Worm (Caenorhabditis elegans) whole organism, young adult: ENCODE data around the gene rps-9.

ENCODE experiments used
- B0336.3 ChIP-seq: fragments of 200-800 bp; sonication (Bioruptor generic); IDR thresholded peaks from 2 replicates; pipeline ENCODE4 v1.3.6; 2022; ENCODE audit warnings: missing genetic modification characterization, missing compliant biosample characterization
- F10E7.11 ChIP-seq: sonication (generic microtip); optimal IDR thresholded peaks from 2 replicates; lab custom pipeline; 2017; ENCODE audit warnings: mild to moderate bottlenecking, missing genetic modification characterization, moderate library complexity, missing compliant biosample characterization
- F22D6.2 ChIP-seq: sonication (generic microtip); optimal IDR thresholded peaks from 2 replicates; lab custom pipeline; 2016; ENCODE audit warnings: mild to moderate bottlenecking, missing genetic modification characterization, missing compliant biosample characterization
- F23B12.7 ChIP-seq: sonication (generic microtip); optimal IDR thresholded peaks from 2 replicates; lab custom pipeline; 2017; ENCODE audit warnings: missing genetic modification characterization, mild to moderate bottlenecking, missing compliant biosample characterization, antibody characterized with exemption, moderate library complexity; ENCODE audit not compliant: insufficient read depth
- F33H1.4 ChIP-seq: fragments of 200-800 bp; sonication (Bioruptor generic); IDR thresholded peaks from 2 replicates; pipeline ENCODE4 v1.3.6; 2022; ENCODE audit warnings: missing genetic modification reagents, missing genetic modification characterization, missing compliant biosample characterization
- F57A8.1 ChIP-seq: fragments of 200-800 bp; sonication (Bioruptor generic); optimal IDR thresholded peaks from 2 replicates; lab custom pipeline; 2018; ENCODE audit warnings: mild to moderate bottlenecking, missing genetic modification characterization, moderate library complexity, missing compliant biosample characterization
- F57C9.4 ChIP-seq: sonication (generic microtip); optimal IDR thresholded peaks from 2 replicates; lab custom pipeline; 2017; ENCODE audit warnings: mild to moderate bottlenecking, missing genetic modification characterization, missing compliant biosample characterization
- K12H6.12 ChIP-seq: fragments of 200-800 bp; sonication (Bioruptor generic); optimal IDR thresholded peaks from 2 replicates; lab custom pipeline; 2018; ENCODE audit warnings: mild to moderate bottlenecking, missing genetic modification characterization, missing compliant biosample characterization
- T26A5.8 ChIP-seq: sonication (generic microtip); optimal IDR thresholded peaks from 2 replicates; lab custom pipeline; 2016; ENCODE audit warnings: missing genetic modification characterization, missing compliant biosample characterization
- Y53F4B.3 ChIP-seq: fragments of 200-800 bp; sonication (Bioruptor generic); IDR thresholded peaks from 2 replicates; pipeline ENCODE4 v1.3.6; 2022; ENCODE audit warnings: missing genetic modification reagents, missing genetic modification characterization, missing compliant biosample characterization
- Y95B8A.8 ChIP-seq: fragments of 200-800 bp; sonication (Bioruptor generic); IDR thresholded peaks from 2 replicates; pipeline ENCODE4 v1.3.6; 2022; ENCODE audit warnings: missing genetic modification reagents, missing genetic modification characterization, missing compliant biosample characterization
- athp-1 ChIP-seq: sonication (generic microtip); optimal IDR thresholded peaks from 2 replicates; lab custom pipeline; 2017; ENCODE audit warnings: mild to moderate bottlenecking, missing genetic modification characterization, missing compliant biosample characterization
- attf-6 ChIP-seq: fragments of 200-800 bp; sonication (Bioruptor generic); IDR thresholded peaks from 2 replicates; pipeline ENCODE4 v1.3.6; 2022; ENCODE audit warnings: missing genetic modification reagents, missing genetic modification characterization, missing compliant biosample characterization
- ccch-3 ChIP-seq: fragments of 200-800 bp; sonication (Bioruptor generic); optimal IDR thresholded peaks from 2 replicates; lab custom pipeline; 2018; ENCODE audit warnings: mild to moderate bottlenecking, missing genetic modification characterization, missing compliant biosample characterization
- cebp-1 ChIP-seq, 2 experiments: fragments of 200-800 bp in 1 of 2; sonication (Bioruptor generic) in 1 of 2; sonication (generic microtip) in 1 of 2; IDR thresholded peaks in 1 of 2; optimal IDR thresholded peaks in 1 of 2; 2 replicates each; pipeline versions ENCODE4 v1.3.6 to Lab custom; 2017 to 2022; ENCODE audit warnings: missing compliant biosample characterization in 2 of 2, missing genetic modification characterization in 2 of 2, mild to moderate bottlenecking in 1 of 2, missing genetic modification reagents in 1 of 2, moderate library complexity in 1 of 2
- ceh-100 ChIP-seq: fragments of 200-800 bp; sonication (Bioruptor generic); IDR thresholded peaks from 2 replicates; pipeline ENCODE4 v1.3.6; 2022; ENCODE audit warnings: missing genetic modification reagents, missing genetic modification characterization, missing compliant biosample characterization
- ceh-58 ChIP-seq: fragments of 200-800 bp; sonication (Bioruptor generic); IDR thresholded peaks from 2 replicates; pipeline ENCODE4 v1.3.6; 2022; ENCODE audit warnings: missing genetic modification characterization, missing compliant biosample characterization
- ceh-79 ChIP-seq: sonication (generic microtip); optimal IDR thresholded peaks from 2 replicates; lab custom pipeline; 2017; ENCODE audit warnings: mild to moderate bottlenecking, missing genetic modification characterization, missing compliant biosample characterization
- egrh-3 ChIP-seq: fragments of 200-800 bp; sonication (Bioruptor generic); IDR thresholded peaks from 2 replicates; pipeline ENCODE4 v1.3.6; 2022; ENCODE audit warnings: missing genetic modification reagents, missing genetic modification characterization, missing compliant biosample characterization
- hlh-26 ChIP-seq: fragments of 200-800 bp; sonication (Bioruptor generic); conservative IDR thresholded peaks from 2 replicates; pipeline ENCODE4 v1.3.6; 2022; ENCODE audit warnings: missing genetic modification reagents, missing genetic modification characterization, missing compliant biosample characterization
- hmg-1.2 ChIP-seq: fragments of 200-800 bp; sonication (Bioruptor generic); IDR thresholded peaks from 2 replicates; pipeline ENCODE4 v1.3.6; 2022; ENCODE audit warnings: missing genetic modification reagents, missing genetic modification characterization, missing compliant biosample characterization
- hmg-20 ChIP-seq: fragments of 200-800 bp; sonication (Bioruptor generic); IDR thresholded peaks from 2 replicates; pipeline ENCODE4 v1.3.6; 2022; ENCODE audit warnings: missing genetic modification reagents, missing genetic modification characterization, missing compliant biosample characterization
- hsf-1 ChIP-seq: fragments of 200-800 bp; sonication (Bioruptor generic); IDR thresholded peaks from 2 replicates; pipeline ENCODE4 v1.3.6; 2022; ENCODE audit warnings: missing genetic modification reagents, missing genetic modification characterization, missing compliant biosample characterization
- let-526 ChIP-seq: fragments of 200-800 bp; sonication (Bioruptor generic); IDR thresholded peaks from 2 replicates; pipeline ENCODE4 v1.3.6; 2022; ENCODE audit warnings: missing genetic modification reagents, missing genetic modification characterization, missing compliant biosample characterization
- lin-54 ChIP-seq: fragments of 200-800 bp; sonication (Bioruptor generic); optimal IDR thresholded peaks from 2 replicates; lab custom pipeline; 2018; ENCODE audit warnings: mild to moderate bottlenecking, missing genetic modification characterization, missing compliant biosample characterization
- lir-1 ChIP-seq: fragments of 200-800 bp; sonication (Bioruptor generic); conservative IDR thresholded peaks from 2 replicates; pipeline ENCODE4 v1.3.6; 2022; ENCODE audit warnings: missing genetic modification reagents, missing genetic modification characterization, missing compliant biosample characterization
- madf-10 ChIP-seq: sonication (generic microtip); optimal IDR thresholded peaks from 2 replicates; lab custom pipeline; 2016; ENCODE audit warnings: mild to moderate bottlenecking, missing genetic modification characterization, missing compliant biosample characterization
- madf-3 ChIP-seq: fragments of 200-800 bp; sonication (Bioruptor generic); IDR thresholded peaks from 2 replicates; pipeline ENCODE4 v1.3.6; 2022; ENCODE audit warnings: missing genetic modification reagents, missing genetic modification characterization, missing compliant biosample characterization
- madf-6 ChIP-seq: fragments of 200-800 bp; sonication (Bioruptor generic); IDR thresholded peaks from 2 replicates; pipeline ENCODE4 v1.3.6; 2022; ENCODE audit warnings: missing genetic modification reagents, missing genetic modification characterization, missing compliant biosample characterization
- madf-8 ChIP-seq: fragments of 200-800 bp; sonication (Bioruptor generic); conservative IDR thresholded peaks from 2 replicates; pipeline ENCODE4 v1.3.6; 2022; ENCODE audit warnings: missing genetic modification reagents, missing genetic modification characterization, missing compliant biosample characterization
- mel-28 ChIP-seq: sonication (generic microtip); optimal IDR thresholded peaks from 2 replicates; lab custom pipeline; 2016; ENCODE audit warnings: borderline replicate concordance, mild to moderate bottlenecking, missing genetic modification characterization, missing compliant biosample characterization
- mxl-1 ChIP-seq: sonication (generic microtip); optimal IDR thresholded peaks from 2 replicates; lab custom pipeline; 2016; ENCODE audit warnings: missing genetic modification characterization, missing compliant biosample characterization
- nfya-2 ChIP-seq: fragments of 200-800 bp; sonication (Bioruptor generic); IDR thresholded peaks from 2 replicates; pipeline ENCODE4 v1.3.6; 2022; ENCODE audit warnings: missing genetic modification reagents, missing genetic modification characterization, missing compliant biosample characterization
- nfyb-1 ChIP-seq: fragments of 200-800 bp; sonication (Bioruptor generic); IDR thresholded peaks from 2 replicates; pipeline ENCODE4 v1.3.6; 2022; ENCODE audit warnings: missing genetic modification reagents, missing genetic modification characterization, missing compliant biosample characterization
- nhr-179 ChIP-seq: sonication (generic microtip); optimal IDR thresholded peaks from 2 replicates; lab custom pipeline; 2016; ENCODE audit warnings: mild to moderate bottlenecking, missing genetic modification characterization, missing compliant biosample characterization
- nhr-90 ChIP-seq: sonication (generic microtip); optimal IDR thresholded peaks from 2 replicates; lab custom pipeline; 2016; ENCODE audit warnings: missing genotype, mild to moderate bottlenecking, missing genetic modification characterization, missing compliant biosample characterization
- pbrm-1 ChIP-seq: fragments of 200-800 bp; sonication (Bioruptor generic); IDR thresholded peaks from 2 replicates; pipeline ENCODE4 v1.3.6; 2022; ENCODE audit warnings: missing genetic modification reagents, missing genetic modification characterization, missing compliant biosample characterization
- rpc-1 ChIP-seq, 2 experiments: fragments of 150-350 bp in 1 of 2; sonication (generic microtip) in 1 of 2; optimal IDR thresholded peaks; 2 replicates each; lab custom pipeline; 2014 to 2018; ENCODE audit warnings: missing biosample characterization in 1 of 2, missing genetic modification characterization in 1 of 2, missing genetic modification reagents in 1 of 2, missing genotype in 1 of 2
- sdz-38 ChIP-seq: sonication (generic microtip); optimal IDR thresholded peaks from 2 replicates; lab custom pipeline; 2016; ENCODE audit warnings: missing genotype, missing genetic modification characterization, missing compliant biosample characterization
- snpc-3.4 ChIP-seq: sonication (generic microtip); optimal IDR thresholded peaks from 2 replicates; lab custom pipeline; 2017; ENCODE audit warnings: missing genetic modification characterization, mild to moderate bottlenecking, missing compliant biosample characterization, antibody characterized with exemption, moderate library complexity, missing genotype, missing genetic modification reagents
- snpc-4 ChIP-seq, 5 experiments: fragments of 150-350 bp in 1 of 5; sonication (generic microtip) in 4 of 5; optimal IDR thresholded peaks; 2 replicates each; lab custom pipeline; 2014 to 2018; ENCODE audit warnings: missing genetic modification characterization in 5 of 5, missing biosample characterization in 3 of 5, antibody characterized with exemption in 2 of 5, mild to moderate bottlenecking in 2 of 5, missing compliant biosample characterization in 2 of 5, missing genotype in 2 of 5, moderate library complexity in 2 of 5, missing genetic modification reagents in 1 of 5
- sptf-2 ChIP-seq: fragments of 200-800 bp; sonication (Bioruptor generic); optimal IDR thresholded peaks from 2 replicates; lab custom pipeline; 2018; ENCODE audit warnings: mild to moderate bottlenecking, missing genetic modification characterization, missing compliant biosample characterization
- tbx-9 ChIP-seq: sonication (generic microtip); optimal IDR thresholded peaks from 2 replicates; lab custom pipeline; 2016; ENCODE audit warnings: borderline replicate concordance, missing genetic modification characterization, inconsistent platforms, missing compliant biosample characterization
- unc-130 ChIP-seq: sonication (generic microtip); optimal IDR thresholded peaks from 2 replicates; lab custom pipeline; 2016; ENCODE audit warnings: missing genetic modification reagents, missing genetic modification characterization, missing compliant biosample characterization
- ztf-18 ChIP-seq: sonication (generic microtip); optimal IDR thresholded peaks from 2 replicates; lab custom pipeline; 2016; ENCODE audit warnings: missing genotype, mild to moderate bottlenecking, missing genetic modification characterization, missing compliant biosample characterization
- ztf-26 ChIP-seq: sonication (generic microtip); optimal IDR thresholded peaks from 2 replicates; lab custom pipeline; 2017; ENCODE audit warnings: missing genetic modification characterization, missing compliant biosample characterization
- ztf-6 ChIP-seq: fragments of 200-800 bp; sonication (Bioruptor generic); IDR thresholded peaks from 2 replicates; pipeline ENCODE4 v1.3.6; 2022; ENCODE audit warnings: missing genetic modification reagents, missing genetic modification characterization, missing compliant biosample characterization

rps-9 gene

ce11 chrII:11105981-11106711, 20.0 kb downstream of the rps-9 start, which contains the start of gene nasp-1 (continued):
- no peak for TF ChIP-seq mel-28
- no peak for TF ChIP-seq Y53F4B.3 (GFP tag; lab: Robert Waterston, UW)
- no peak for TF ChIP-seq ztf-6 (GFP tag; lab: Robert Waterston, UW)
- TF ChIP-seq egrh-3: no peak
- TF ChIP-seq lin-54: no peak
- no peak for TF ChIP-seq T26A5.8
- TF ChIP-seq B0336.3 (GFP tag; lab: Robert Waterston, UW): no peak
- TF ChIP-seq snpc-4 (GFP tag; optimal IDR thresholded peaks at IDR 0.05; lab: Kevin White, UChicago): no peak
- TF ChIP-seq snpc-4 (tag; optimal IDR thresholded peaks at IDR 0.05; lab: Kevin White, UChicago): no peak
- TF ChIP-seq pbrm-1: no peak
- TF ChIP-seq Y95B8A.8 (GFP tag; lab: Robert Waterston, UW): no peak
- TF ChIP-seq rpc-1 (optimal IDR thresholded peaks at IDR 0.05; lab: Kevin White, UChicago): no peak
- no peak for TF ChIP-seq rpc-1 (tag; optimal IDR thresholded peaks at IDR 0.05; lab: Kevin White, UChicago)
- TF ChIP-seq F10E7.11: no peak
- peak; percentile 69; the same call in 1 of the 2 replicates for TF ChIP-seq hsf-1 (GFP tag; lab: Robert Waterston, UW)
- no peak for TF ChIP-seq hmg-20 (GFP tag; lab: Robert Waterston, UW)
- no peak for TF ChIP-seq attf-6 (GFP tag; lab: Robert Waterston, UW)
- TF ChIP-seq nfya-2: no peak
- TF ChIP-seq F23B12.7: no peak
- TF ChIP-seq lir-1 (GFP tag; lab: Robert Waterston, UW): no peak
- no peak for TF ChIP-seq nfyb-1 (GFP tag; lab: Robert Waterston, UW)
- TF ChIP-seq hmg-1.2 (GFP tag; lab: Robert Waterston, UW): no peak; the same call in 1 of the 2 replicates
- no peak for TF ChIP-seq ceh-58 (GFP tag; lab: Robert Waterston, UW)
- no peak for TF ChIP-seq K12H6.12 (tag; lab: Kevin White, UChicago)
- TF ChIP-seq F57C9.4: no peak
- TF ChIP-seq tbx-9 (tag; lab: Kevin White, UChicago): no peak
- no peak for TF ChIP-seq mxl-1 (tag; lab: Kevin White, UChicago)
- TF ChIP-seq madf-3: no peak
- peak; percentile 90 for TF ChIP-seq madf-6
- no peak for TF ChIP-seq let-526 (GFP tag; lab: Robert Waterston, UW)
- no peak for TF ChIP-seq nhr-179
- no peak for TF ChIP-seq ceh-79 (tag; lab: Kevin White, UChicago)
- TF ChIP-seq sptf-2 (GFP tag; lab: Kevin White, UChicago): no peak

ce11 chrII:11104162-11104561, 22.0 kb downstream of the rps-9 start, which contains the start of gene C09H10.9:
TSS of gene C09H10.9 (plus strand) at chrII:11104462.
- TF ChIP-seq ztf-18 (tag; lab: Kevin White, UChicago): no peak
- no peak for TF ChIP-seq unc-130 (GFP tag; lab: Kevin White, UChicago)
- TF ChIP-seq cebp-1 (GFP tag; IDR thresholded peaks at IDR 0.05; lab: Robert Waterston, UW): no peak
- no peak for TF ChIP-seq cebp-1 (tag; optimal IDR thresholded peaks at IDR 0.05; lab: Kevin White, UChicago)
- TF ChIP-seq pbrm-1: no peak
- TF ChIP-seq madf-8 (GFP tag; lab: Robert Waterston, UW): no peak
- TF ChIP-seq ccch-3 (GFP tag; lab: Kevin White, UChicago): no peak
- TF ChIP-seq sdz-38: no peak
- no peak for TF ChIP-seq athp-1 (tag; lab: Kevin White, UChicago)
- TF ChIP-seq F57A8.1: no peak
- TF ChIP-seq hlh-26 (GFP tag; lab: Robert Waterston, UW): no peak
- no peak for TF ChIP-seq F22D6.2 (tag; lab: Kevin White, UChicago)
- TF ChIP-seq madf-10 (tag; lab: Kevin White, UChicago): no peak
- TF ChIP-seq snpc-3.4: no peak
- TF ChIP-seq ztf-26 (tag; lab: Kevin White, UChicago): no peak
- no peak for TF ChIP-seq lin-54
- no peak for TF ChIP-seq ceh-100 (GFP tag; lab: Robert Waterston, UW)
- no peak for TF ChIP-seq nhr-90 (tag; lab: Kevin White, UChicago)
- no peak for TF ChIP-seq F33H1.4 (GFP tag; lab: Robert Waterston, UW)
